Fruit fly (Drosophila melanogaster) whole organism, embryonic: ENCODE data around the gene CG33679.
A peak's percentile ranks its signal among the peaks of the same experiment; 100 is the strongest.

Experiments
- Adf1 ChIP-seq: fragments of 200-800 bp; sonication (Bioruptor generic); IDR thresholded peaks from 2 replicates; pipeline ENCODE4 v1.3.6; 2022; ENCODE audit warnings: missing biosample characterization, missing genetic modification characterization
- CG11696 ChIP-seq: fragments of 200-800 bp; sonication (Bioruptor generic); IDR thresholded peaks from 2 replicates; pipeline ENCODE4 v1.3.6; 2022; ENCODE audit warnings: missing biosample characterization, missing genetic modification characterization
- CG12071 ChIP-seq: fragments of 200-800 bp; sonication (Bioruptor generic); optimal IDR thresholded peaks from 3 replicates; lab custom pipeline; 2018; ENCODE audit warnings: missing biosample characterization, mild to moderate bottlenecking, missing genetic modification characterization
- CG12659 ChIP-seq: fragments of 200-800 bp; sonication (Bioruptor generic); optimal IDR thresholded peaks from 3 replicates; lab custom pipeline; 2017; ENCODE audit warnings: mild to moderate bottlenecking, missing biosample characterization, missing genetic modification reagents, missing genetic modification characterization
- CG13287 ChIP-seq: fragments of 200-800 bp; sonication (Bioruptor generic); IDR thresholded peaks from 2 replicates; pipeline ENCODE4 v1.3.6; 2022; ENCODE audit warnings: missing biosample characterization, missing genetic modification characterization; ENCODE audit not compliant: partially characterized antibody
- CG14014 ChIP-seq: fragments of 200-800 bp; sonication (Bioruptor generic); IDR thresholded peaks from 2 replicates; pipeline ENCODE4 v1.3.6; 2022; ENCODE audit warnings: missing biosample characterization, missing genetic modification characterization
- CG15073 ChIP-seq: fragments of 200-800 bp; sonication (Bioruptor generic); optimal IDR thresholded peaks from 2 replicates; lab custom pipeline; 2016; ENCODE audit warnings: missing biosample characterization, missing genetic modification characterization
- CG17385 ChIP-seq: fragments of 200-800 bp; sonication (Bioruptor generic); optimal IDR thresholded peaks from 3 replicates; lab custom pipeline; 2018; ENCODE audit warnings: missing biosample characterization, mild to moderate bottlenecking, missing genetic modification characterization
- CG17802 ChIP-seq: fragments of 200-800 bp; sonication (Bioruptor generic); optimal IDR thresholded peaks from 2 replicates; lab custom pipeline; 2018; ENCODE audit warnings: missing biosample characterization, mild to moderate bottlenecking, missing genetic modification characterization, moderate library complexity
- CG18764 ChIP-seq: fragments of 200-800 bp; sonication (Bioruptor generic); optimal IDR thresholded peaks from 3 replicates; lab custom pipeline; 2016; ENCODE audit warnings: missing biosample characterization, missing genetic modification characterization
- CG3065 ChIP-seq: fragments of 200-800 bp; sonication (Bioruptor generic); optimal IDR thresholded peaks from 2 replicates; lab custom pipeline; 2016; ENCODE audit warnings: missing biosample characterization, missing genetic modification characterization
- CG31388 ChIP-seq: fragments of 200-800 bp; sonication (Bioruptor generic); optimal IDR thresholded peaks from 2 replicates; lab custom pipeline; 2016; ENCODE audit warnings: missing biosample characterization, missing genetic modification characterization
- CG31441 ChIP-seq: fragments of 200-800 bp; sonication (Bioruptor generic); IDR thresholded peaks from 2 replicates; pipeline ENCODE4 v1.3.6; 2022; ENCODE audit warnings: missing biosample characterization, missing genetic modification characterization
- CG32532 ChIP-seq: fragments of 200-800 bp; sonication (Bioruptor generic); IDR thresholded peaks from 2 replicates; pipeline ENCODE4 v1.3.6; 2022; ENCODE audit warnings: missing biosample characterization, missing genetic modification characterization
- CG3726 ChIP-seq: fragments of 200-800 bp; sonication (Bioruptor generic); IDR thresholded peaks from 3 replicates; pipeline ENCODE4, ENCODE4 v1.3.6; 2022; ENCODE audit warnings: missing biosample characterization, missing genetic modification characterization
- CG3847 ChIP-seq: fragments of 200-800 bp; sonication (Bioruptor generic); IDR thresholded peaks from 2 replicates; pipeline ENCODE4 v1.3.6; 2022; ENCODE audit warnings: missing biosample characterization, missing genetic modification characterization
- CG4820 ChIP-seq: fragments of 200-800 bp; sonication (Bioruptor generic); optimal IDR thresholded peaks from 3 replicates; lab custom pipeline; 2016; ENCODE audit warnings: missing biosample characterization, missing genetic modification characterization
- CG7963 ChIP-seq: fragments of 200-800 bp; sonication (Bioruptor generic); IDR thresholded peaks from 3 replicates; pipeline ENCODE4 v1.3.6; 2022; ENCODE audit warnings: missing biosample characterization, missing genetic modification characterization; ENCODE audit not compliant: partially characterized antibody
- CG8089 ChIP-seq: fragments of 200-800 bp; sonication (Bioruptor generic); optimal IDR thresholded peaks from 3 replicates; lab custom pipeline; 2016; ENCODE audit warnings: missing biosample characterization, missing genetic modification characterization
- CG9797 ChIP-seq: fragments of 200-800 bp; sonication (Bioruptor generic); optimal IDR thresholded peaks from 3 replicates; lab custom pipeline; 2018; ENCODE audit warnings: missing biosample characterization, mild to moderate bottlenecking, missing genetic modification characterization
- D ChIP-seq, 2 experiments: fragments of 200-800 bp in 1 of 2; fragments of >200 bp in 1 of 2; sonication (Bioruptor generic) in 1 of 2; optimal IDR thresholded peaks; 2 replicates in 1 of 2; 3 replicates in 1 of 2; lab custom pipeline; 2017; ENCODE audit warnings: mild to moderate bottlenecking in 1 of 2, missing biosample characterization in 1 of 2, missing genetic modification characterization in 1 of 2, missing genetic modification reagents in 1 of 2
- Elba2 ChIP-seq: fragments of 200-800 bp; sonication (Bioruptor generic); optimal IDR thresholded peaks from 3 replicates; lab custom pipeline; 2016; ENCODE audit warnings: missing biosample characterization, missing genetic modification characterization
- Gug ChIP-seq: fragments of 200-800 bp; sonication (Bioruptor generic); IDR thresholded peaks from 4 replicates; pipeline ENCODE4 v1.3.6; 2022; ENCODE audit warnings: missing biosample characterization, missing genetic modification characterization
- HHEX ChIP-seq: fragments of 200-800 bp; sonication (Bioruptor generic); optimal IDR thresholded peaks from 3 replicates; lab custom pipeline; 2017; ENCODE audit warnings: missing biosample characterization, mild to moderate bottlenecking, missing genetic modification characterization, missing genetic modification reagents
- Hand ChIP-seq: fragments of 200-800 bp; sonication (Bioruptor generic); optimal IDR thresholded peaks from 2 replicates; lab custom pipeline; 2017; ENCODE audit warnings: mild to moderate bottlenecking, missing biosample characterization, missing genetic modification reagents, missing genetic modification characterization
- Jarid2 ChIP-seq: fragments of 200-800 bp; sonication (Bioruptor generic); optimal IDR thresholded peaks from 3 replicates; lab custom pipeline; 2017; ENCODE audit warnings: mild to moderate bottlenecking, missing biosample characterization, missing genetic modification reagents, missing genetic modification characterization
- Oaz ChIP-seq: fragments of 200-800 bp; sonication (Bioruptor generic); IDR thresholded peaks from 2 replicates; pipeline ENCODE4 v1.3.6; 2022; ENCODE audit warnings: missing biosample characterization, missing genetic modification characterization
- Poxn ChIP-seq: fragments of 200-800 bp; sonication (Bioruptor generic); IDR thresholded peaks from 2 replicates; pipeline ENCODE4 v1.3.6; 2022; ENCODE audit warnings: missing biosample characterization, missing genetic modification characterization
- Side ChIP-seq: fragments of 200-800 bp; sonication (Bioruptor generic); optimal IDR thresholded peaks from 2 replicates; lab custom pipeline; 2016; ENCODE audit warnings: missing biosample characterization, missing genetic modification characterization
- ato ChIP-seq: fragments of 200-800 bp; sonication (Bioruptor generic); IDR thresholded peaks from 2 replicates; pipeline ENCODE4 v1.3.6; 2022; ENCODE audit warnings: missing biosample characterization, missing genetic modification characterization; ENCODE audit not compliant: partially characterized antibody
- bowl ChIP-seq: fragments of 200-800 bp; sonication (Bioruptor generic); IDR thresholded peaks from 2 replicates; pipeline ENCODE4 v1.3.6; 2022; ENCODE audit warnings: missing biosample characterization, missing genetic modification characterization
- btn ChIP-seq: fragments of 200-800 bp; sonication (Bioruptor generic); optimal IDR thresholded peaks from 2 replicates; lab custom pipeline; 2016; ENCODE audit warnings: missing biosample characterization, missing genetic modification characterization
- cas ChIP-seq: fragments of 200-800 bp; sonication (Bioruptor generic); IDR thresholded peaks from 2 replicates; pipeline ENCODE4 v1.3.6; 2022; ENCODE audit warnings: missing biosample characterization, missing genetic modification characterization
- caup ChIP-seq: fragments of 200-800 bp; sonication (Bioruptor generic); optimal IDR thresholded peaks from 3 replicates; lab custom pipeline; 2017; ENCODE audit warnings: missing biosample characterization, mild to moderate bottlenecking, missing genetic modification characterization, moderate library complexity; ENCODE audit not compliant: severe bottlenecking
- croc ChIP-seq: fragments of 200-800 bp; sonication (Bioruptor generic); conservative IDR thresholded peaks from 3 replicates; pipeline ENCODE4 v1.3.6; 2022; ENCODE audit warnings: missing biosample characterization, missing genetic modification characterization
- cwo ChIP-seq: fragments of 200-800 bp; sonication (Bioruptor generic); optimal IDR thresholded peaks from 3 replicates; lab custom pipeline; 2017; ENCODE audit warnings: missing biosample characterization, missing genetic modification characterization, mild to moderate bottlenecking, moderate library complexity, missing genetic modification reagents
- esg ChIP-seq: fragments of 200-800 bp; sonication (Bioruptor generic); conservative IDR thresholded peaks from 2 replicates; pipeline ENCODE4 v1.3.6; 2022; ENCODE audit warnings: missing biosample characterization, missing genetic modification characterization
- gsb-n ChIP-seq: fragments of 200-800 bp; sonication (Bioruptor generic); optimal IDR thresholded peaks from 3 replicates; lab custom pipeline; 2018; ENCODE audit warnings: missing biosample characterization, mild to moderate bottlenecking, missing genetic modification characterization
- jigr1 ChIP-seq: fragments of 200-800 bp; sonication (Bioruptor generic); IDR thresholded peaks from 3 replicates; pipeline ENCODE4 v1.3.6; 2022; ENCODE audit warnings: missing biosample characterization, missing genetic modification characterization
- knrl ChIP-seq: fragments of 200-800 bp; sonication (Bioruptor generic); IDR thresholded peaks from 3 replicates; pipeline ENCODE4 v1.3.6; 2022; ENCODE audit warnings: missing biosample characterization, missing genetic modification characterization; ENCODE audit not compliant: partially characterized antibody
- luna ChIP-seq: fragments of 200-800 bp; sonication (Bioruptor generic); optimal IDR thresholded peaks from 2 replicates; lab custom pipeline; 2016; ENCODE audit warnings: missing biosample characterization, missing genetic modification characterization
- mld ChIP-seq: fragments of 200-800 bp; sonication (Bioruptor generic); IDR thresholded peaks from 3 replicates; pipeline ENCODE4 v1.3.6; 2022; ENCODE audit warnings: missing biosample characterization, missing genetic modification characterization; ENCODE audit not compliant: partially characterized antibody
- nerfin-1 ChIP-seq: fragments of 200-800 bp; sonication (Bioruptor generic); optimal IDR thresholded peaks from 3 replicates; lab custom pipeline; 2019; ENCODE audit warnings: missing biosample characterization, mild to moderate bottlenecking, missing genetic modification characterization, moderate library complexity
- nmo ChIP-seq: fragments of 200-800 bp; sonication (Bioruptor generic); optimal IDR thresholded peaks from 2 replicates; lab custom pipeline; 2018; ENCODE audit warnings: missing biosample characterization, mild to moderate bottlenecking, missing genetic modification characterization, moderate library complexity
- oc ChIP-seq: fragments of 200-800 bp; sonication (Bioruptor generic); optimal IDR thresholded peaks from 2 replicates; lab custom pipeline; 2018; ENCODE audit warnings: missing biosample characterization, mild to moderate bottlenecking, missing genetic modification characterization, moderate library complexity
- sna ChIP-seq: fragments of 200-800 bp; sonication (Bioruptor generic); IDR thresholded peaks from 2 replicates; pipeline ENCODE4 v1.3.6; 2022; ENCODE audit warnings: missing biosample characterization, missing genetic modification characterization; ENCODE audit not compliant: partially characterized antibody
- toy ChIP-seq: fragments of 200-800 bp; sonication (Bioruptor generic); IDR thresholded peaks from 2 replicates; pipeline ENCODE4 v1.3.6; 2022; ENCODE audit warnings: missing biosample characterization, missing genetic modification characterization
- tup ChIP-seq: fragments of 200-800 bp; sonication (Bioruptor generic); optimal IDR thresholded peaks from 2 replicates; lab custom pipeline; 2016; ENCODE audit warnings: missing biosample characterization, mild to moderate bottlenecking, missing genetic modification characterization, moderate library complexity
- tx ChIP-seq: fragments of 200-800 bp; sonication (Bioruptor generic); optimal IDR thresholded peaks from 2 replicates; lab custom pipeline; 2016; ENCODE audit warnings: missing biosample characterization, missing genetic modification characterization
- vfl ChIP-seq: fragments of 200-800 bp; sonication (Bioruptor generic); optimal IDR thresholded peaks from 2 replicates; lab custom pipeline; 2016; ENCODE audit warnings: missing biosample characterization, missing genetic modification characterization

Gene CG33679

dm6 chr2L:15039309-15039772 is 18.8 kb upstream of the CG33679 start:
- TF ChIP-seq sna (GFP tag; lab: Robert Waterston, UW): peak; percentile 65
- no peak for TF ChIP-seq CG4820 (GFP tag; lab: Kevin White, UChicago)
- no peak for TF ChIP-seq CG12071
- peak; percentile 79 for TF ChIP-seq CG3847 (GFP tag; lab: Robert Waterston, UW)
- TF ChIP-seq Oaz (GFP tag; lab: Robert Waterston, UW): no peak
- no peak for TF ChIP-seq CG8089 (GFP tag; lab: Kevin White, UChicago)
- no peak for TF ChIP-seq CG31388 (GFP tag; lab: Kevin White, UChicago)
- TF ChIP-seq Poxn (GFP tag; lab: Robert Waterston, UW): no peak
- no peak for TF ChIP-seq tx (GFP tag; lab: Kevin White, UChicago)
- TF ChIP-seq tup (GFP tag; lab: Kevin White, UChicago): no peak
- peak; percentile 61; the same call in 1 of the 2 replicates for TF ChIP-seq CG32532 (GFP tag; lab: Robert Waterston, UW)
- TF ChIP-seq toy (GFP tag; lab: Robert Waterston, UW): no peak
- no peak for TF ChIP-seq Hand (GFP tag; lab: Kevin White, UChicago)
- no peak for TF ChIP-seq croc (GFP tag; lab: Robert Waterston, UW)
- TF ChIP-seq CG13287 (GFP tag; lab: Robert Waterston, UW): peak; percentile 81
- no peak for TF ChIP-seq esg (GFP tag; lab: Robert Waterston, UW)
- no peak for TF ChIP-seq HHEX (GFP tag; lab: Kevin White, UChicago)
- no peak; the same call in 1 of the 2 replicates for TF ChIP-seq Adf1 (GFP tag; lab: Robert Waterston, UW)
- no peak for TF ChIP-seq btn (GFP tag; lab: Kevin White, UChicago)
- TF ChIP-seq CG15073: no peak
- no peak for TF ChIP-seq CG11696
- peak; percentile 26 for TF ChIP-seq vfl (GFP tag; lab: Kevin White, UChicago)
- peak; percentile 1 for TF ChIP-seq CG3065 (GFP tag; lab: Kevin White, UChicago)
- TF ChIP-seq gsb-n (tag; lab: Kevin White, UChicago): no peak
- TF ChIP-seq Gug (GFP tag; lab: Robert Waterston, UW): peak; percentile 42; the same call in 1 of the 4 replicates
- TF ChIP-seq cwo: no peak
- no peak for TF ChIP-seq D (optimal IDR thresholded peaks at IDR 0.05; lab: Kevin White, UChicago)
- no peak for TF ChIP-seq D (GFP tag; optimal IDR thresholded peaks at IDR 0.05; lab: Kevin White, UChicago)
- TF ChIP-seq cas (GFP tag; lab: Robert Waterston, UW): no peak
- TF ChIP-seq CG18764 (GFP tag; lab: Kevin White, UChicago): no peak
- peak; percentile 39 for TF ChIP-seq Elba2 (GFP tag; lab: Kevin White, UChicago)
- TF ChIP-seq CG3726: no peak
- TF ChIP-seq CG12659 (GFP tag; lab: Kevin White, UChicago): peak; percentile 60
- peak; percentile 81 for TF ChIP-seq CG17385
- TF ChIP-seq nmo (GFP tag; lab: Kevin White, UChicago): peak; percentile 41
- TF ChIP-seq luna (GFP tag; lab: Kevin White, UChicago): no peak
- TF ChIP-seq jigr1: no peak
- TF ChIP-seq bowl (GFP tag; lab: Robert Waterston, UW): no peak
- no peak for TF ChIP-seq oc (tag; lab: Kevin White, UChicago)
- no peak for TF ChIP-seq CG9797
- TF ChIP-seq CG31441 (GFP tag; lab: Robert Waterston, UW): no peak
- peak; percentile 85 for TF ChIP-seq mld (GFP tag; lab: Robert Waterston, UW)
- peak; percentile 21 for TF ChIP-seq caup
- no peak for TF ChIP-seq CG14014 (GFP tag; lab: Robert Waterston, UW)
- TF ChIP-seq Side (GFP tag; lab: Kevin White, UChicago): no peak
- TF ChIP-seq nerfin-1: no peak
- peak; percentile 87 for TF ChIP-seq ato (GFP tag; lab: Robert Waterston, UW)
- TF ChIP-seq Jarid2 (GFP tag; lab: Kevin White, UChicago): no peak
- TF ChIP-seq CG7963 (GFP tag; lab: Robert Waterston, UW): peak; percentile 91
- peak; percentile 85 for TF ChIP-seq knrl (GFP tag; lab: Robert Waterston, UW)
- no peak for TF ChIP-seq CG17802 (tag; lab: Kevin White, UChicago)
